Worm (Caenorhabditis elegans) whole organism, young adult: Measurements from ENCODE around the gene C41H7.9.

Experiments used
- C06A6.2 ChIP-seq: fragments of 200-800 bp; sonication (Bioruptor generic); conservative IDR thresholded peaks from 2 replicates; pipeline ENCODE4 v1.3.6; 2022; ENCODE audit warnings: missing genetic modification characterization, missing compliant biosample characterization
- F10E7.11 ChIP-seq: sonication (generic microtip); optimal IDR thresholded peaks from 2 replicates; lab custom pipeline; 2017; ENCODE audit warnings: mild to moderate bottlenecking, missing genetic modification characterization, moderate library complexity, missing compliant biosample characterization
- F23B12.7 ChIP-seq: sonication (generic microtip); optimal IDR thresholded peaks from 2 replicates; lab custom pipeline; 2017; ENCODE audit warnings: missing genetic modification characterization, mild to moderate bottlenecking, missing compliant biosample characterization, antibody characterized with exemption, moderate library complexity; ENCODE audit not compliant: insufficient read depth
- F37B4.10 ChIP-seq: fragments of 200-800 bp; sonication (Bioruptor generic); IDR thresholded peaks from 2 replicates; pipeline ENCODE4 v1.3.6; 2022; ENCODE audit warnings: missing genetic modification characterization, missing compliant biosample characterization
- Y53G8AR.9 ChIP-seq: fragments of 200-800 bp; sonication (Bioruptor generic); conservative IDR thresholded peaks from 2 replicates; pipeline ENCODE4 v1.3.6; 2022; ENCODE audit warnings: missing genetic modification reagents, missing genetic modification characterization, missing compliant biosample characterization
- ama-1 ChIP-seq, 3 experiments: fragments of 150-350 bp in 1 of 3; sonication (generic microtip) in 2 of 3; optimal IDR thresholded peaks; 2 replicates each; lab custom pipeline; 2014 to 2018; ENCODE audit warnings: missing biosample characterization in 2 of 3, missing genetic modification characterization in 2 of 3, missing genetic modification reagents in 2 of 3
- aptf-2 ChIP-seq: fragments of 200-800 bp; sonication (Bioruptor generic); conservative IDR thresholded peaks from 2 replicates; pipeline ENCODE4 v1.3.6; 2022; ENCODE audit warnings: missing genetic modification reagents, missing genetic modification characterization, missing compliant biosample characterization
- aptf-3 ChIP-seq: fragments of 200-800 bp; sonication (Bioruptor generic); IDR thresholded peaks from 2 replicates; pipeline ENCODE4 v1.3.6; 2022; ENCODE audit warnings: missing genetic modification characterization, missing compliant biosample characterization
- atf-7 ChIP-seq: sonication (generic microtip); optimal IDR thresholded peaks from 2 replicates; lab custom pipeline; 2017; ENCODE audit warnings: mild to moderate bottlenecking, missing genetic modification characterization, missing compliant biosample characterization
- ceh-27 ChIP-seq: fragments of 200-800 bp; sonication (Bioruptor generic); optimal IDR thresholded peaks from 2 replicates; lab custom pipeline; 2018; ENCODE audit warnings: mild to moderate bottlenecking, missing genetic modification characterization, moderate library complexity, missing compliant biosample characterization
- efl-1 ChIP-seq: fragments of 150-350 bp; optimal IDR thresholded peaks from 2 replicates; lab custom pipeline; 2014; ENCODE audit warnings: missing biosample characterization, missing genetic modification reagents, missing genetic modification characterization
- egl-18 ChIP-seq: fragments of 200-800 bp; sonication (Bioruptor generic); IDR thresholded peaks from 2 replicates; pipeline ENCODE4 v1.3.6; 2022; ENCODE audit warnings: missing genetic modification reagents, missing genetic modification characterization, missing compliant biosample characterization
- ekl-4 ChIP-seq: fragments of 200-800 bp; sonication (Bioruptor generic); IDR thresholded peaks from 2 replicates; pipeline ENCODE4 v1.3.6; 2022; ENCODE audit warnings: missing genetic modification reagents, missing genetic modification characterization, missing compliant biosample characterization
- fkh-3 ChIP-seq: sonication (generic microtip); optimal IDR thresholded peaks from 2 replicates; lab custom pipeline; 2016; ENCODE audit warnings: mild to moderate bottlenecking, missing genetic modification characterization, missing compliant biosample characterization
- hmg-1.2 ChIP-seq: fragments of 200-800 bp; sonication (Bioruptor generic); IDR thresholded peaks from 2 replicates; pipeline ENCODE4 v1.3.6; 2022; ENCODE audit warnings: missing genetic modification reagents, missing genetic modification characterization, missing compliant biosample characterization
- hmg-20 ChIP-seq: fragments of 200-800 bp; sonication (Bioruptor generic); IDR thresholded peaks from 2 replicates; pipeline ENCODE4 v1.3.6; 2022; ENCODE audit warnings: missing genetic modification reagents, missing genetic modification characterization, missing compliant biosample characterization
- hsf-1 ChIP-seq: fragments of 200-800 bp; sonication (Bioruptor generic); IDR thresholded peaks from 2 replicates; pipeline ENCODE4 v1.3.6; 2022; ENCODE audit warnings: missing genetic modification reagents, missing genetic modification characterization, missing compliant biosample characterization
- lin-40 ChIP-seq: sonication (generic microtip); optimal IDR thresholded peaks from 2 replicates; lab custom pipeline; 2016; ENCODE audit warnings: missing genetic modification characterization, mild to moderate bottlenecking, missing compliant biosample characterization, missing genotype, missing genetic modification reagents
- lir-1 ChIP-seq: fragments of 200-800 bp; sonication (Bioruptor generic); conservative IDR thresholded peaks from 2 replicates; pipeline ENCODE4 v1.3.6; 2022; ENCODE audit warnings: missing genetic modification reagents, missing genetic modification characterization, missing compliant biosample characterization
- madf-3 ChIP-seq: fragments of 200-800 bp; sonication (Bioruptor generic); IDR thresholded peaks from 2 replicates; pipeline ENCODE4 v1.3.6; 2022; ENCODE audit warnings: missing genetic modification reagents, missing genetic modification characterization, missing compliant biosample characterization
- mel-28 ChIP-seq: sonication (generic microtip); optimal IDR thresholded peaks from 2 replicates; lab custom pipeline; 2016; ENCODE audit warnings: borderline replicate concordance, mild to moderate bottlenecking, missing genetic modification characterization, missing compliant biosample characterization
- nhr-27 ChIP-seq: fragments of 200-800 bp; sonication (Bioruptor generic); optimal IDR thresholded peaks from 2 replicates; lab custom pipeline; 2018; ENCODE audit warnings: mild to moderate bottlenecking, missing genetic modification characterization, moderate library complexity, missing compliant biosample characterization
- repo-1 ChIP-seq: sonication (generic microtip); optimal IDR thresholded peaks from 2 replicates; lab custom pipeline; 2017; ENCODE audit warnings: mild to moderate bottlenecking, missing genetic modification characterization, missing compliant biosample characterization
- tbp1 ChIP-seq: fragments of 200-800 bp; sonication (Bioruptor generic); optimal IDR thresholded peaks from 2 replicates; lab custom pipeline; 2018; ENCODE audit warnings: mild to moderate bottlenecking, missing genetic modification characterization, missing compliant biosample characterization
- tbx-9 ChIP-seq: sonication (generic microtip); optimal IDR thresholded peaks from 2 replicates; lab custom pipeline; 2016; ENCODE audit warnings: borderline replicate concordance, missing genetic modification characterization, inconsistent platforms, missing compliant biosample characterization
- xnd-1 ChIP-seq: sonication (generic microtip); optimal IDR thresholded peaks from 2 replicates; lab custom pipeline; 2016; ENCODE audit warnings: missing genotype, missing genetic modification reagents, missing genetic modification characterization, missing compliant biosample characterization
- zfh-2 ChIP-seq: fragments of 200-800 bp; sonication (Bioruptor generic); conservative IDR thresholded peaks from 2 replicates; pipeline ENCODE4 v1.3.6; 2022; ENCODE audit warnings: missing genetic modification reagents, missing genetic modification characterization, missing compliant biosample characterization
- ztf-3 ChIP-seq: fragments of 200-800 bp; sonication (Bioruptor generic); optimal IDR thresholded peaks from 2 replicates; lab custom pipeline; 2018; ENCODE audit warnings: mild to moderate bottlenecking, missing genetic modification characterization, missing compliant biosample characterization
- ztf-6 ChIP-seq: fragments of 200-800 bp; sonication (Bioruptor generic); IDR thresholded peaks from 2 replicates; pipeline ENCODE4 v1.3.6; 2022; ENCODE audit warnings: missing genetic modification reagents, missing genetic modification characterization, missing compliant biosample characterization

Gene C41H7.9

ce11 chrII:3002211-3002610 is 9.8 kb downstream of the C41H7.9 start, which contains the start of gene lido-10:
Gene lido-10, plus strand, starts transcription at chrII:3002511.
- TF ChIP-seq tbx-9 = no peak
- TF ChIP-seq madf-3 (GFP tag; lab: Robert Waterston, UW) = no peak
- TF ChIP-seq aptf-3 (GFP tag; lab: Robert Waterston, UW) = no peak
- no peak for TF ChIP-seq aptf-2 (GFP tag; lab: Robert Waterston, UW)
- no peak for TF ChIP-seq ztf-6
- TF ChIP-seq ekl-4 (GFP tag; lab: Robert Waterston, UW) = no peak
- TF ChIP-seq F10E7.11 (tag; lab: Kevin White, UChicago) = no peak
- no peak for TF ChIP-seq egl-18 (GFP tag; lab: Robert Waterston, UW)

ce11 chrII:3000535-3001264 is 11.3 kb downstream of the C41H7.9 start, which contains the start of gene lido-9:
Gene lido-9, plus strand, starts transcription at chrII:3000768.
- peak; percentile 34 for TF ChIP-seq efl-1 (GFP tag; lab: Kevin White, UChicago)
- TF ChIP-seq zfh-2 (GFP tag; lab: Robert Waterston, UW) = peak; percentile 71
- 0 out of 2 replicates have a peak, but pooled peaks have one; percentile 21 for TF ChIP-seq aptf-3 (GFP tag; lab: Robert Waterston, UW)
- peak; percentile 62 for TF ChIP-seq hmg-1.2 (GFP tag; lab: Robert Waterston, UW)
- no peak for TF ChIP-seq ztf-6
- TF ChIP-seq aptf-2 (GFP tag; lab: Robert Waterston, UW) = peak; percentile 95
- no peak for TF ChIP-seq ceh-27 (GFP tag; lab: Kevin White, UChicago)
- TF ChIP-seq Y53G8AR.9 (GFP tag; lab: Robert Waterston, UW) = 0 out of 2 replicates have a peak, but pooled peaks have one; percentile 34

- TF ChIP-seq atf-7 (tag; lab: Kevin White, UChicago) = peak; percentile 94
- no peak for TF ChIP-seq madf-3 (GFP tag; lab: Robert Waterston, UW)
- no peak for TF ChIP-seq xnd-1 (tag; lab: Kevin White, UChicago)
- no peak for TF ChIP-seq repo-1 (tag; lab: Kevin White, UChicago)
- no peak for TF ChIP-seq nhr-27
- TF ChIP-seq ama-1 (optimal IDR thresholded peaks at IDR 0.05; lab: Kevin White, UChicago) = no peak
- TF ChIP-seq ama-1 (GFP tag; optimal IDR thresholded peaks at IDR 0.05; lab: Kevin White, UChicago) = no peak
- no peak for TF ChIP-seq ekl-4 (GFP tag; lab: Robert Waterston, UW)
- no peak for TF ChIP-seq ztf-3 (GFP tag; lab: Kevin White, UChicago)
These were observed 14.1 kb downstream of the C41H7.9 start for ce11 chrII:2997828-2998441.

ce11 chrII:2996721-2997120 is 15.3 kb downstream of the C41H7.9 start, which contains the start of gene lido-8:
Gene lido-8, plus strand, starts transcription at chrII:2997021.
- TF ChIP-seq fkh-3 (tag; lab: Kevin White, UChicago) = no peak
- TF ChIP-seq lin-40 (tag; lab: Kevin White, UChicago) = no peak
- no peak for TF ChIP-seq C06A6.2
- no peak for TF ChIP-seq F23B12.7
- TF ChIP-seq hsf-1 (GFP tag; lab: Robert Waterston, UW) = no peak
- TF ChIP-seq tbp1 (GFP tag; lab: Kevin White, UChicago) = no peak
- no peak for TF ChIP-seq mel-28 (tag; lab: Kevin White, UChicago)
- no peak for TF ChIP-seq atf-7 (tag; lab: Kevin White, UChicago)
- TF ChIP-seq lir-1 (GFP tag; lab: Robert Waterston, UW) = no peak
- TF ChIP-seq repo-1 (tag; lab: Kevin White, UChicago) = no peak
- TF ChIP-seq hmg-20 (GFP tag; lab: Robert Waterston, UW) = no peak
- TF ChIP-seq F37B4.10 = no peak
- TF ChIP-seq, all 124 proteins: peak for 0
